Fruit fly (Drosophila melanogaster): ENCODE data around the gene AgmNAT.

DNA sequence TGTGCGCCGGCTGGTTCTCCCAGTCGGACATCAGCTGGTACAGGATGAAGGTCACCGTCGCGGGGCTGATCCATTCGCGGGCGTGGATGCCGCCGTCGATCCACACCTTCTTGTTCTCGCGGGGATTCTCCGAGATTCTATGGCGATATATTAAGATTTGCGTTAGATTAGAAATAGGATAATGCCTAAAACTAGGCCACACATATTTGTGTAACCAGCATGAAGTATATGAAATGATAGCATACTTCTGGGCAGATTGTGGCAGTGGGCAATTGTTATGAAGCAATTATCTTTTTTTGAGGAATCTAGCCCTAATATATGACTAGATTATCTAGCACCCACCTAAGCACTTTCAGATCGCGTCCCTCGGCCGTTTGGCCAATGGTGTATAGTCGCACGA is 48.9 kb downstream of the AgmNAT start:
- TF ChIP-seq Myc (optimal IDR thresholded peaks at IDR 0.05) (no peak), psq (optimal IDR thresholded peaks at IDR 0.05) (no peak), insv (optimal IDR thresholded peaks at IDR 0.05) (no peak)
